Worm (Caenorhabditis elegans) whole organism, mixed stage, embryonic: ENCODE measurements around the gene try-10.

Experiments
- lin-13 ChIP-seq: fragments of 150-350 bp; optimal IDR thresholded peaks from 2 replicates; lab custom pipeline; 2014; ENCODE audit warnings: missing biosample characterization, missing genetic modification characterization
- lsy-2 ChIP-seq: fragments of 150-350 bp; optimal IDR thresholded peaks from 2 replicates; lab custom pipeline; 2014; ENCODE audit warnings: missing biosample characterization, missing genetic modification characterization
- nhr-2 ChIP-seq: fragments of 150-350 bp; optimal IDR thresholded peaks from 2 replicates; lab custom pipeline; 2014; ENCODE audit warnings: missing biosample characterization, missing genetic modification characterization

DNA sequence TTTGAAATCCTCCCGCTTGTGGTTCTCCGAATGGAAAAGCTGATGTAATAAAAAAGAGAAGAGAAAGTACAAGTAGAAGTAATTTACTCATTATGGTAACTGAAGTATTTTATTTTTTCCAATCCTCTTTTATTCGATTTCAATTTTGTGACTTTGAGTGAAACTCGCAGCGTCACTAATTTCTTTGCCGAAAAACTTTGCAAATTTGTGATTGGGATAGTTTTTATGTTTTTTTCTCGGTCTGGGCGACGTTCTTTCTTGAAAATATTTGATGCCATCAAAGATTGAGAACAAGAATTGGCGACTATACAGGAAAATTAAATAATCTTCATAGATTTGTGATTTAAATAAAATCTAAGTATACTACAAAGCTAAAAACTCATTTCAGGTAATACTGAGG, 13.5 kb downstream of the try-10 start, which contains the start of gene far-4:
- no peak for TF ChIP-seq lsy-2 (tag; lab: Kevin White, UChicago)
- no peak for TF ChIP-seq nhr-2 (tag; lab: Kevin White, UChicago)
- TF ChIP-seq lin-13, result no peak
